Worm (Caenorhabditis elegans): ENCODE measurements around the gene ets-4.

DNA sequence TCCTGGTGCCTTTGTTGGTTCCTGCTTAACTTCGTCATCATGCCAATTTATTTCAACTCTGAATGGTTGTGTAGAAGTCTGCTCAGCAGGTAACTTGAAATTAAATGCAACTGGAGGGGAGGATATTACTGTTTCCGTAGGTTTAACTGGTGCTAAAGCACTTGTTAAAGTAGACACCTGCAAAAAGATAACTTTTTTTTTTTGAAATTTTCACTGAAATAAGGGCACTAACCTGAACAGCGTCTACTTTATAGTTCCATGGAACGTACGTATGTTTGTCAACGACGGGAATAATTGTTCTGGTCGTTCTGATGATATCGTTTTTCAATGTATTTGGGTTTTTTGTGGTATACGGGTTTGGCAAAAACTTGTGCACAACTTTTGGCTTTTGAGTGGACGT is 41.8 kb downstream of the ets-4 start:
- TF ChIP-seq lir-3 (tag; optimal IDR thresholded peaks at IDR 0.05; ENCODE audit: poor library complexity) (no peak), nhr-84 (tag; optimal IDR thresholded peaks at IDR 0.05) (no peak), zag-1 (tag; optimal IDR thresholded peaks at IDR 0.05) (no peak), unc-62 (GFP tag; optimal IDR thresholded peaks at IDR 0.05) (no peak), unc-86 (tag; optimal IDR thresholded peaks at IDR 0.05) (no peak), nhr-12 (tag; optimal IDR thresholded peaks at IDR 0.05) (no peak), lin-39 (tag; optimal IDR thresholded peaks at IDR 0.05) (no peak), ztf-11 (tag; optimal IDR thresholded peaks at IDR 0.05) (no peak), sptf-1 (tag; optimal IDR thresholded peaks at IDR 0.05) (no peak), mdl-1 (tag; optimal IDR thresholded peaks at IDR 0.05) (no peak), ces-1 (GFP tag; optimal IDR thresholded peaks at IDR 0.05) (no peak), C34B4.2 (tag; optimal IDR thresholded peaks at IDR 0.05) (no peak), nhr-11 (tag; optimal IDR thresholded peaks at IDR 0.05) (no peak), elt-2 (tag; optimal IDR thresholded peaks at IDR 0.05) (no peak)
